Worm (Caenorhabditis elegans) whole organism, L3 larva: ENCODE results near the gene npr-39.

Source experiments
- ZK546.5 ChIP-seq: sonication (generic microtip); optimal IDR thresholded peaks from 2 replicates; lab custom pipeline; 2017; ENCODE audit warnings: missing biosample characterization, missing genetic modification characterization
- ama-1 ChIP-seq: fragments of 150-350 bp; optimal IDR thresholded peaks from 2 replicates; lab custom pipeline; 2018
- ceh-16 ChIP-seq: sonication (generic microtip); optimal IDR thresholded peaks from 2 replicates; lab custom pipeline; 2017; ENCODE audit warnings: missing biosample characterization, missing genetic modification characterization
- ceh-28 ChIP-seq: fragments of 150-350 bp; optimal IDR thresholded peaks from 2 replicates; lab custom pipeline; 2014; ENCODE audit warnings: missing biosample characterization, missing genetic modification reagents, missing genetic modification characterization
- ceh-9 ChIP-seq: sonication (generic microtip); optimal IDR thresholded peaks from 2 replicates; lab custom pipeline; 2018; ENCODE audit warnings: missing biosample characterization, missing genetic modification characterization
- egl-27 ChIP-seq: sonication (generic microtip); optimal IDR thresholded peaks from 4 replicates; lab custom pipeline; 2017; ENCODE audit warnings: missing biosample characterization, missing genetic modification reagents, missing genetic modification characterization
- egl-5 ChIP-seq: fragments of 150-350 bp; optimal IDR thresholded peaks from 2 replicates; lab custom pipeline; 2017; ENCODE audit warnings: missing biosample characterization, missing genetic modification reagents, missing genetic modification characterization, inconsistent platforms
- elt-2 ChIP-seq: sonication (generic microtip); optimal IDR thresholded peaks from 2 replicates; lab custom pipeline; 2016; ENCODE audit warnings: missing genetic modification reagents, mild to moderate bottlenecking, missing genetic modification characterization, missing compliant biosample characterization
- elt-3 ChIP-seq, 3 experiments: fragments of 150-350 bp in 1 of 3; sonication (generic microtip) in 2 of 3; optimal IDR thresholded peaks; 2 replicates in 2 of 3; 4 replicates in 1 of 3; lab custom pipeline; 2014 to 2017; ENCODE audit warnings: missing biosample characterization in 3 of 3, missing genetic modification characterization in 3 of 3
- fkh-10 ChIP-seq: sonication (generic microtip); optimal IDR thresholded peaks from 2 replicates; lab custom pipeline; 2017; ENCODE audit warnings: missing biosample characterization, missing genetic modification reagents, missing genetic modification characterization
- fkh-2 ChIP-seq: fragments of 150-350 bp; optimal IDR thresholded peaks from 2 replicates; lab custom pipeline; 2014; ENCODE audit warnings: missing biosample characterization, missing genetic modification reagents, missing genetic modification characterization
- fos-1 ChIP-seq: fragments of 150-350 bp; optimal IDR thresholded peaks from 2 replicates; lab custom pipeline; 2014; ENCODE audit warnings: missing biosample characterization, missing genetic modification characterization
- hmg-11 ChIP-seq: sonication (generic microtip); optimal IDR thresholded peaks from 2 replicates; lab custom pipeline; 2016; ENCODE audit warnings: missing genetic modification characterization, missing compliant biosample characterization
- jun-1 ChIP-seq: fragments of 150-350 bp; optimal IDR thresholded peaks from 2 replicates; lab custom pipeline; 2014; ENCODE audit warnings: missing biosample characterization, missing genetic modification reagents, missing genetic modification characterization
- lin-15B ChIP-seq: fragments of 150-350 bp; optimal IDR thresholded peaks from 2 replicates; lab custom pipeline; 2014; ENCODE audit warnings: missing biosample characterization, missing genetic modification characterization
- lin-39 ChIP-seq: fragments of 150-350 bp; optimal IDR thresholded peaks from 2 replicates; lab custom pipeline; 2018; ENCODE audit warnings: missing biosample characterization, missing genetic modification reagents, missing genetic modification characterization
- lsy-12 ChIP-seq: sonication (generic microtip); optimal IDR thresholded peaks from 2 replicates; lab custom pipeline; 2016; ENCODE audit warnings: mild to moderate bottlenecking, missing genetic modification characterization, missing compliant biosample characterization
- mml-1 ChIP-seq: fragments of 150-350 bp; sonication (generic microtip); optimal IDR thresholded peaks from 3 replicates; lab custom pipeline; 2014; ENCODE audit warnings: missing biosample characterization, missing genetic modification characterization
- nfya-1 ChIP-seq: sonication (generic microtip); optimal IDR thresholded peaks from 2 replicates; lab custom pipeline; 2017; ENCODE audit warnings: missing genetic modification characterization, mild to moderate bottlenecking, missing compliant biosample characterization, antibody characterized with exemption, moderate library complexity; ENCODE audit not compliant: insufficient read depth
- nhr-11 ChIP-seq: fragments of 150-350 bp; optimal IDR thresholded peaks from 2 replicates; lab custom pipeline; 2014; ENCODE audit warnings: missing biosample characterization, missing genetic modification characterization
- nhr-12 ChIP-seq: fragments of 150-350 bp; optimal IDR thresholded peaks from 2 replicates; lab custom pipeline; 2014; ENCODE audit warnings: missing biosample characterization, missing genetic modification characterization
- nhr-23 ChIP-seq: fragments of 150-350 bp; optimal IDR thresholded peaks from 2 replicates; lab custom pipeline; 2014; ENCODE audit warnings: missing biosample characterization, missing genetic modification reagents, missing genetic modification characterization
- nhr-25 ChIP-seq: sonication (generic microtip); optimal IDR thresholded peaks from 2 replicates; lab custom pipeline; 2017; ENCODE audit warnings: missing biosample characterization, missing genetic modification characterization
- nhr-43 ChIP-seq: sonication (generic microtip); optimal IDR thresholded peaks from 2 replicates; lab custom pipeline; 2016; ENCODE audit warnings: mild to moderate bottlenecking, missing genetic modification characterization, missing compliant biosample characterization; ENCODE audit not compliant: poor library complexity, severe bottlenecking
- nhr-76 ChIP-seq: fragments of 150-350 bp; sonication (generic microtip); optimal IDR thresholded peaks from 5 replicates; lab custom pipeline; 2014; ENCODE audit warnings: missing biosample characterization, missing genetic modification characterization
- pha-4 ChIP-seq: fragments of 150-350 bp; optimal IDR thresholded peaks from 2 replicates; lab custom pipeline; 2014; ENCODE audit warnings: missing biosample characterization, missing genetic modification reagents, missing genetic modification characterization
- pqm-1 ChIP-seq: fragments of 150-350 bp; optimal IDR thresholded peaks from 2 replicates; lab custom pipeline; 2017; ENCODE audit warnings: missing biosample characterization, missing genetic modification characterization, inconsistent platforms
- sea-2 ChIP-seq: fragments of 150-350 bp; sonication (generic microtip); optimal IDR thresholded peaks from 4 replicates; lab custom pipeline; 2014; ENCODE audit warnings: missing biosample characterization, missing genetic modification reagents, missing genetic modification characterization
- tbx-2 ChIP-seq: sonication (generic microtip); optimal IDR thresholded peaks from 2 replicates; lab custom pipeline; 2016; ENCODE audit warnings: mild to moderate bottlenecking, missing genetic modification characterization, missing compliant biosample characterization
- unc-39 ChIP-seq: sonication (generic microtip); optimal IDR thresholded peaks from 4 replicates; lab custom pipeline; 2017; ENCODE audit warnings: missing biosample characterization, missing genetic modification characterization
- unc-62 ChIP-seq: fragments of 150-350 bp; sonication (generic microtip); optimal IDR thresholded peaks from 4 replicates; lab custom pipeline; 2014; ENCODE audit warnings: missing biosample characterization, missing genetic modification reagents, missing genetic modification characterization

Gene npr-39

DNA sequence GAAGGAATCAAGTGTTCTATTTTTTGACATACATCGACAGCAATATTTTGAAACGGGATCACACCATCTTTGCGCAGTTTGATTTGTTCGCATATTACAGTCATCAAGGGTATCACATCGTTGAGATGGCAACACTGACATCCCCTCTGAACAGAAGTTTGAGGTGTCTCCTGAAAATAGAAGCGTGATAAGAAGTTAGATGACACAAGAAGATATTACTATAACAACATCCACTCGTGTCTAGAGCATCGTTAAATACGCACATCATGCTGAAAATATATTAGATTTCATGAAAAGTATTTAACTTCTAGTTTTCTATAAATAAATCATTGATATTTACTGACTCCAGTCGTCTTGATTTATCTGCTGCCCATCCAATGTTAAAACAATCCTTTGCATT is 5.9 kb downstream of the npr-39 start:
- TF ChIP-seq unc-62 (no peak), ZK546.5 (tag; lab: Kevin White, UChicago) (no peak), jun-1 (tag; lab: Kevin White, UChicago) (no peak), nhr-25 (tag; lab: Kevin White, UChicago) (no peak), lin-39 (tag; lab: Kevin White, UChicago) (no peak), egl-5 (tag; lab: Kevin White, UChicago) (no peak), fkh-10 (GFP tag; lab: Kevin White, UChicago) (no peak), elt-3 (tag; optimal IDR thresholded peaks at IDR 0.05; lab: Kevin White, UChicago) (no peak), sea-2 (GFP tag; lab: Kevin White, UChicago) (no peak)

DNA sequence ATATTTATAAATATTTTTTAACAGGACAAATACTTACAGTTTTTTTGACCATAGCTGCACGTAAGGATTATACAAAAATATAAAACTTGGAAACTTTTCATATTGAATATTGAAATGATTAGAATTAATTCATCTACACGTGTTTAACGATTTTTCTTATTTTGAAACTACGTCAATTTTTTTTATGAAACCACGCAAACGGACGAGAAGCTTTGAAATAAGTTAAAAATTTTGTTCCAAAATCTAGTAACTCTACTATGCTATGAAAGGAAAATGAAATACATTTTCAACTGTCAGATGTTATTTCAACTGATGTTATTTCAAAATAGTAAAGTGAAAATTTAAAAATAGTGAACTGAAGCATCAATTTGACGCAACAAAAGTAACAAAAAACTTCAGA is 6.9 kb downstream of the npr-39 start, which contains the start of gene F57A8.6:
TSS of gene F57A8.6 (minus strand) at position 101 of the 400 bp plus-strand sequence.
- peak; percentile 46 for TF ChIP-seq nhr-76 (tag; lab: Kevin White, UChicago)
- TF ChIP-seq ZK546.5 (tag; lab: Kevin White, UChicago), result no peak

DNA sequence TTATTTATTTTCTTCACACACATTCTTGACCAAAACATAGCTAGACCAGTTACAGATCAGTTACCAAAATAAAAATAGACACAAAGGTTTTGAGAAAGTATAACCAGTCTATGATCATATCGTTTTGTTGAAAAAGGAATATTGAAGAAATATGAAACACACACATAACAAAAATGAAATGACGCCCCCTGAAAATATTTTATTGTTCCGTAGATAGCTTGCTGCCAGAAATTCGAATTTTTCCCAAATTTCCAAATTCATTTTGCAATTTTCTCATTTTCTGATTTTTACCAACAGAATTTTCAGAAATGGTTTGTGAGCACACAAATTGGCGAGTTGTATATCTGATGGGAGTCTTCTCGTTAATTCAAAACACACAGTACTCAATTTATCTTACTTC is 8.6 kb downstream of the npr-39 start, which contains the start of gene F57A8.7:
TSS of gene F57A8.7 (plus strand) at position 301 of the 400 bp plus-strand sequence.
- TF ChIP-seq ZK546.5 (tag; lab: Kevin White, UChicago), result no peak
- TF ChIP-seq ama-1 (lab: Kevin White, UChicago), result no peak
- no peak for TF ChIP-seq nhr-11 (tag; lab: Kevin White, UChicago)
- TF ChIP-seq egl-5 (tag; lab: Kevin White, UChicago), result no peak
- no peak for TF ChIP-seq lin-39 (tag; lab: Kevin White, UChicago)
- TF ChIP-seq sea-2 (GFP tag; lab: Kevin White, UChicago), result no peak
- no peak for TF ChIP-seq unc-62
- TF ChIP-seq nhr-23, result no peak
- no peak for TF ChIP-seq hmg-11 (tag; lab: Kevin White, UChicago)
- no peak for TF ChIP-seq ceh-16 (tag; lab: Kevin White, UChicago)
- TF ChIP-seq unc-39 (tag; lab: Kevin White, UChicago), result no peak
- TF ChIP-seq nhr-43, result no peak
- TF ChIP-seq jun-1 (tag; lab: Kevin White, UChicago), result no peak
- no peak for TF ChIP-seq fkh-10 (GFP tag; lab: Kevin White, UChicago)
- no peak for TF ChIP-seq fos-1 (tag; lab: Kevin White, UChicago)
- no peak for TF ChIP-seq egl-27
- TF ChIP-seq ceh-9 (tag; lab: Kevin White, UChicago), result no peak
- TF ChIP-seq lsy-12, result no peak
- TF ChIP-seq elt-2 (tag; lab: Kevin White, UChicago), result no peak
- TF ChIP-seq nfya-1 (tag; lab: Kevin White, UChicago), result no peak

DNA sequence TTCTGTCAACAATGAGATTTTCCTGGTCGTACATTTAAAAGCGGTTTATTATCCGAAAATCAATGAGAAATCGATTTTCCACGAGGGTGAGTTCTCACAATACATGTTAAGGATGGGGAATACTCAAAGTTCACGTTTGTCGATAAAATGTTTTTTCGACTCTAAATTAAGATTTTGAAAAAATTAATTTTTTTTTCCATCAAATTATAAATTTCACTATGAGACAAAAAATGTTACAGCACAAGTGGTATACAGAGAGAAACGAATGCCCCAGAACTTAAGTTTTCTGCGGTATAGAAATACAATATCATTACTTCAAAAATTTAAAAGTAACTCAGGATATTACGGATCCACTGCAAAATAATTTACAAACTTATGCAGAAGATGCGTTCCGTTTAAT is 11.4 kb downstream of the npr-39 start, which contains the start of gene R04B5.1:
TSS of gene R04B5.1 (minus strand) at position 101 of the 400 bp plus-strand sequence.
- no peak for TF ChIP-seq nfya-1 (tag; lab: Kevin White, UChicago)
- TF ChIP-seq ceh-28 (tag; lab: Kevin White, UChicago), result no peak
- no peak for TF ChIP-seq mml-1
- TF ChIP-seq tbx-2, result no peak

DNA sequence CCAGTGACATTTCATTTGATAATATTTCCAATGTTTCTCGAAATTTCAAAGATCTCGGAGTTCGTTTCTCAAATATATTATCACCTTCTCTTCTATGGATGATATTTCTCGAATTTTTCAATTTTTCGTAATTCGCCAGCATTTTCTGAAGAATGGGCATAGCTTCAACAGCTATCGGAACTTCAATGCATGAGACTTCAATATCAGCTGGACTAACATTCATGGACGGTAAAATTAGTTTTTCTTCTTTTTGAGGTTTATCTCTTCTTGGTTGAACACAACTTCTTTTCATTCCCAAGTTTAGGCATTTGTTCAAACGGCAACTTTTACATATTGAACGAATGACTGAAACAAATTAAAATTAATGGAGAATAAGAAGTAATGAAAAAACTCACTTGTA is 14.0 kb downstream of the npr-39 start:
- TF ChIP-seq nhr-12 (no peak), egl-5 (tag; lab: Kevin White, UChicago) (no peak), sea-2 (GFP tag; lab: Kevin White, UChicago) (no peak), lin-15B (tag; lab: Kevin White, UChicago) (no peak), fkh-2 (tag; lab: Kevin White, UChicago) (no peak), unc-39 (tag; lab: Kevin White, UChicago) (no peak)

DNA sequence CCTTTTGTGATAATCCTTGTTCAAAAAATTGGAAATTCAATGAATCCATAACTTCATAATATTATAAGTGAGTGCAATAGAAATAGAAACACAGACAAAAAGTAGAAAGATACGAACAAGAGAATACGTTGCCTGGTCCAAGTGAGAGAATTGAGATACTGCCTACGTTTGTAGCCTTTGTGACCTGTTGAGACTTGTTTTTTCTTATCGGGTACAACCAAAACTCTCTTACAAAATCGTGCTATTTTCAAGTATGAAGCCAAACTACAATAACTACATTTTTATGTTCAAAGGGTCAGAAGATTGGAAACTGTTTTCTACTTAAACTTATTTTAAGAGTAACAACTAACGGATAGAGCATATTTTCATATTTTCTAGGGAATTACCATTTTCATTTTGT is 14.8 kb downstream of the npr-39 start, which contains the start of gene nhr-205:
TSS of gene nhr-205 (minus strand) at position 141 of the 400 bp plus-strand sequence.
- TF ChIP-seq ZK546.5 (tag; lab: Kevin White, UChicago), result no peak
- TF ChIP-seq unc-39 (tag; lab: Kevin White, UChicago), result no peak
- TF ChIP-seq nhr-76 (tag; lab: Kevin White, UChicago), result peak; percentile 77
- no peak for TF ChIP-seq hmg-11 (tag; lab: Kevin White, UChicago)
- no peak for TF ChIP-seq pha-4
- TF ChIP-seq pqm-1, result no peak
